Worm (Caenorhabditis elegans): Measurements from ENCODE around the gene B0198.3.

DNA sequence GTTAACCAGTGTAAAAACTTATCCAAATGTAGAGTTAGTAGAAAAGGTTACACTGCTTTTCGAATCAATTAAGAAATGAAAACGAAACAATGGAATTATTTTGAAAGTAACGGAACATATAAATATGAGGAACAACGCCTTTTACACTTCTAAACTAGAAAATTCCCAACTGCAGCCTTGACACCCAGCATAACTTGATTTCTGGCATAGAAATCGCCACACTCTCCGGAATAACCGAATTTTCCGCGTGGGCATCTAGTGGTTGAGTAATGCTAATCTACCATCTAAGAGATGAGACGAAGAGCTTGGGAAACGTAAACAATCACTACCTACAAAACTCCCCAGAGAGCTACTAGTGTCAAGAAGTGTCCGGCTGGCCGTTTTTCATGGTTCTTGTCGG is 24.4 kb upstream of the B0198.3 start:
- TF ChIP-seq egl-27 (tag; optimal IDR thresholded peaks at IDR 0.05) (no peak), lin-11 (tag; optimal IDR thresholded peaks at IDR 0.05) (no peak)
